Fruit fly (Drosophila melanogaster) whole organism, embryonic: ENCODE measurements around the gene PIP82.

ENCODE experiments used
- B-H1 ChIP-seq: fragments of 200-800 bp; sonication (Bioruptor generic); IDR thresholded peaks from 3 replicates; pipeline ENCODE4 v1.3.6; 2022; ENCODE audit warnings: missing biosample characterization, missing genetic modification characterization
- Bdp1 ChIP-seq: fragments of 200-800 bp; sonication (Bioruptor generic); optimal IDR thresholded peaks from 3 replicates; lab custom pipeline; 2016; ENCODE audit warnings: missing biosample characterization, missing genetic modification characterization
- CG12942 ChIP-seq: fragments of 200-800 bp; sonication (Bioruptor generic); optimal IDR thresholded peaks from 3 replicates; lab custom pipeline; 2016; ENCODE audit warnings: missing biosample characterization, missing genetic modification characterization
- CG16863 ChIP-seq: fragments of 200-800 bp; sonication (Bioruptor generic); optimal IDR thresholded peaks from 3 replicates; lab custom pipeline; 2016; ENCODE audit warnings: missing biosample characterization, missing genetic modification characterization
- CG17328 ChIP-seq: fragments of 200-800 bp; sonication (Bioruptor generic); IDR thresholded peaks from 2 replicates; pipeline ENCODE4 v1.3.6; 2022; ENCODE audit warnings: missing biosample characterization, missing genetic modification characterization
- CG17361 ChIP-seq: fragments of 200-800 bp; sonication (Bioruptor generic); IDR thresholded peaks from 3 replicates; pipeline ENCODE4 v1.3.6; 2022; ENCODE audit warnings: missing biosample characterization, missing genetic modification characterization
- CG18476 ChIP-seq: fragments of 200-800 bp; sonication (Bioruptor generic); optimal IDR thresholded peaks from 2 replicates; lab custom pipeline; 2016; ENCODE audit warnings: missing biosample characterization, mild to moderate bottlenecking, missing genetic modification characterization
- CG2116 ChIP-seq: fragments of 200-800 bp; sonication (Bioruptor generic); optimal IDR thresholded peaks from 3 replicates; lab custom pipeline; 2018; ENCODE audit warnings: missing biosample characterization, mild to moderate bottlenecking, missing genetic modification characterization
- CG2120 ChIP-seq: fragments of 200-800 bp; sonication (Bioruptor generic); optimal IDR thresholded peaks from 3 replicates; lab custom pipeline; 2016; ENCODE audit warnings: missing biosample characterization, missing genetic modification characterization
- CG30020 ChIP-seq: fragments of 200-800 bp; optimal IDR thresholded peaks from 2 replicates; lab custom pipeline; 2019; ENCODE audit warnings: missing biosample characterization, mild to moderate bottlenecking, missing genetic modification characterization, moderate library complexity
- CG32767 ChIP-seq: fragments of 200-800 bp; sonication (Bioruptor generic); IDR thresholded peaks from 2 replicates; pipeline ENCODE4 v1.3.6; 2022; ENCODE audit warnings: missing biosample characterization, missing genetic modification characterization
- CG42726 ChIP-seq: fragments of 200-800 bp; sonication (Bioruptor generic); IDR thresholded peaks from 2 replicates; pipeline ENCODE4 v1.3.6; 2022; ENCODE audit warnings: missing biosample characterization, missing genetic modification characterization; ENCODE audit not compliant: partially characterized antibody
- CG4404 ChIP-seq: fragments of 200-800 bp; sonication (Bioruptor generic); IDR thresholded peaks from 2 replicates; pipeline ENCODE4 v1.3.6; 2022; ENCODE audit warnings: missing biosample characterization, missing genetic modification characterization
- CG4854 ChIP-seq: fragments of 200-800 bp; sonication (Bioruptor generic); optimal IDR thresholded peaks from 2 replicates; lab custom pipeline; 2016; ENCODE audit warnings: missing biosample characterization, missing genetic modification characterization, inconsistent platforms
- CG5953 ChIP-seq: fragments of 200-800 bp; sonication (Bioruptor generic); IDR thresholded peaks from 2 replicates; pipeline ENCODE4 v1.3.6; 2022; ENCODE audit warnings: missing biosample characterization, missing genetic modification characterization
- CG6175 ChIP-seq: fragments of 200-800 bp; sonication (Bioruptor generic); IDR thresholded peaks from 3 replicates; pipeline ENCODE4 v1.3.6; 2022; ENCODE audit warnings: missing biosample characterization, missing genetic modification characterization
- CG6654 ChIP-seq: fragments of 200-800 bp; sonication (Bioruptor generic); optimal IDR thresholded peaks from 2 replicates; lab custom pipeline; 2017; ENCODE audit warnings: missing biosample characterization, mild to moderate bottlenecking, missing genetic modification characterization
- CG7271 ChIP-seq: fragments of 200-800 bp; sonication (Bioruptor generic); optimal IDR thresholded peaks from 2 replicates; lab custom pipeline; 2018; ENCODE audit warnings: missing biosample characterization, mild to moderate bottlenecking, missing genetic modification characterization, moderate library complexity
- CG7357 ChIP-seq: fragments of 200-800 bp; sonication (Bioruptor generic); IDR thresholded peaks from 3 replicates; pipeline ENCODE4 v1.3.6; 2022; ENCODE audit warnings: missing biosample characterization, missing genetic modification characterization
- CG7839 ChIP-seq: fragments of 200-800 bp; sonication (Bioruptor generic); optimal IDR thresholded peaks from 3 replicates; lab custom pipeline; 2018; ENCODE audit warnings: missing biosample characterization, mild to moderate bottlenecking, missing genetic modification characterization, moderate library complexity
- CG8924 ChIP-seq: fragments of 200-800 bp; optimal IDR thresholded peaks from 3 replicates; lab custom pipeline; 2019; ENCODE audit warnings: missing biosample characterization, mild to moderate bottlenecking, missing genetic modification characterization, moderate library complexity
- CG8944 ChIP-seq: fragments of 200-800 bp; sonication (Bioruptor generic); optimal IDR thresholded peaks from 3 replicates; lab custom pipeline; 2016; ENCODE audit warnings: missing biosample characterization, missing genetic modification characterization
- CHES-1-like ChIP-seq: fragments of 200-800 bp; sonication (Bioruptor generic); optimal IDR thresholded peaks from 2 replicates; lab custom pipeline; 2016; ENCODE audit warnings: missing biosample characterization, missing genetic modification characterization
- Dbx ChIP-seq: fragments of 200-800 bp; sonication (Bioruptor generic); IDR thresholded peaks from 3 replicates; pipeline ENCODE4 v1.3.6; 2022; ENCODE audit warnings: missing biosample characterization, missing genetic modification characterization
- HHEX ChIP-seq: fragments of 200-800 bp; sonication (Bioruptor generic); optimal IDR thresholded peaks from 3 replicates; lab custom pipeline; 2017; ENCODE audit warnings: missing biosample characterization, mild to moderate bottlenecking, missing genetic modification characterization, missing genetic modification reagents
- Hmr ChIP-seq: fragments of 200-800 bp; sonication (Bioruptor generic); optimal IDR thresholded peaks from 3 replicates; lab custom pipeline; 2017; ENCODE audit warnings: mild to moderate bottlenecking, missing biosample characterization, missing genetic modification reagents, missing genetic modification characterization
- Hr78 ChIP-seq, 2 experiments: fragments of 200-800 bp in 1 of 2; fragments of >200 bp in 1 of 2; sonication (Bioruptor generic) in 1 of 2; optimal IDR thresholded peaks; 2 replicates each; lab custom pipeline; 2017 to 2019; ENCODE audit warnings: missing biosample characterization in 2 of 2, missing genetic modification characterization in 2 of 2, mild to moderate bottlenecking in 1 of 2, moderate library complexity in 1 of 2
- Lpt ChIP-seq: fragments of >200 bp; optimal IDR thresholded peaks from 2 replicates; lab custom pipeline; 2018; ENCODE audit warnings: missing biosample characterization, missing genetic modification characterization
- MESR4 ChIP-seq: fragments of 200-800 bp; sonication (Bioruptor generic); optimal IDR thresholded peaks from 2 replicates; lab custom pipeline; 2018; ENCODE audit warnings: missing biosample characterization, mild to moderate bottlenecking, missing genetic modification characterization, moderate library complexity
- Six4 ChIP-seq: fragments of 200-800 bp; sonication (Bioruptor generic); optimal IDR thresholded peaks from 2 replicates; lab custom pipeline; 2016; ENCODE audit warnings: missing biosample characterization, missing genetic modification characterization
- Sry-β ChIP-seq: fragments of 200-800 bp; sonication (Bioruptor generic); optimal IDR thresholded peaks from 2 replicates; lab custom pipeline; 2018; ENCODE audit warnings: missing biosample characterization, mild to moderate bottlenecking, missing genetic modification characterization, moderate library complexity
- chif ChIP-seq, 2 experiments: fragments of 200-800 bp; sonication (Bioruptor generic); optimal IDR thresholded peaks; 3 replicates each; lab custom pipeline; 2016; ENCODE audit warnings: missing biosample characterization in 2 of 2, missing genetic modification characterization in 2 of 2
- crc ChIP-seq: fragments of 200-800 bp; sonication (Bioruptor generic); optimal IDR thresholded peaks from 2 replicates; lab custom pipeline; 2016; ENCODE audit warnings: missing biosample characterization, missing genetic modification characterization
- croc ChIP-seq: fragments of 200-800 bp; sonication (Bioruptor generic); conservative IDR thresholded peaks from 3 replicates; pipeline ENCODE4 v1.3.6; 2022; ENCODE audit warnings: missing biosample characterization, missing genetic modification characterization
- da ChIP-seq: fragments of 200-800 bp; sonication (Bioruptor generic); optimal IDR thresholded peaks from 2 replicates; lab custom pipeline; 2016; ENCODE audit warnings: missing biosample characterization, missing genetic modification characterization
- danr ChIP-seq: fragments of 200-800 bp; sonication (Bioruptor generic); IDR thresholded peaks from 2 replicates; pipeline ENCODE4 v1.3.6; 2022; ENCODE audit warnings: missing biosample characterization, missing genetic modification characterization
- dimm ChIP-seq: fragments of 200-800 bp; sonication (Bioruptor generic); IDR thresholded peaks from 2 replicates; pipeline ENCODE4 v1.3.6; 2022; ENCODE audit warnings: missing biosample characterization, missing genetic modification characterization
- dmrt11E ChIP-seq: fragments of 200-800 bp; sonication (Bioruptor generic); optimal IDR thresholded peaks from 3 replicates; lab custom pipeline; 2018; ENCODE audit warnings: missing biosample characterization, mild to moderate bottlenecking, missing genetic modification characterization, moderate library complexity
- en ChIP-seq: fragments of 200-800 bp; sonication (Bioruptor generic); optimal IDR thresholded peaks from 2 replicates; lab custom pipeline; 2016; ENCODE audit warnings: missing biosample characterization, missing genetic modification characterization
- gsb ChIP-seq: fragments of 200-800 bp; sonication (Bioruptor generic); IDR thresholded peaks from 2 replicates; pipeline ENCODE4 v1.3.6; 2022; ENCODE audit warnings: missing biosample characterization, missing genetic modification characterization
- hth ChIP-seq: fragments of >200 bp; optimal IDR thresholded peaks from 2 replicates; lab custom pipeline; 2017; ENCODE audit warnings: inconsistent platforms
- insv ChIP-seq, 2 experiments: fragments of 200-800 bp; sonication (Bioruptor generic); optimal IDR thresholded peaks; 3 replicates each; lab custom pipeline; 2016 to 2018; ENCODE audit warnings: missing biosample characterization in 2 of 2, missing genetic modification characterization in 2 of 2
- ken ChIP-seq: fragments of 200-800 bp; sonication (Bioruptor generic); IDR thresholded peaks from 3 replicates; pipeline ENCODE4 v1.3.6; 2022; ENCODE audit warnings: missing biosample characterization, missing genetic modification characterization
- kni ChIP-seq: fragments of 200-800 bp; sonication (Bioruptor generic); optimal IDR thresholded peaks from 3 replicates; lab custom pipeline; 2017; ENCODE audit warnings: mild to moderate bottlenecking, missing biosample characterization, missing genetic modification reagents, missing genetic modification characterization
- lmd ChIP-seq: fragments of 200-800 bp; sonication (Bioruptor generic); IDR thresholded peaks from 2 replicates; pipeline ENCODE4 v1.3.6; 2022; ENCODE audit warnings: missing biosample characterization, missing genetic modification characterization
- mirr ChIP-seq: fragments of 200-800 bp; sonication (Bioruptor generic); optimal IDR thresholded peaks from 3 replicates; lab custom pipeline; 2018; ENCODE audit warnings: missing biosample characterization, mild to moderate bottlenecking, missing genetic modification characterization
- nmo ChIP-seq: fragments of 200-800 bp; sonication (Bioruptor generic); optimal IDR thresholded peaks from 2 replicates; lab custom pipeline; 2018; ENCODE audit warnings: missing biosample characterization, mild to moderate bottlenecking, missing genetic modification characterization, moderate library complexity
- odd ChIP-seq: fragments of 200-800 bp; sonication (Bioruptor generic); optimal IDR thresholded peaks from 2 replicates; lab custom pipeline; 2017; ENCODE audit warnings: missing biosample characterization, mild to moderate bottlenecking, missing genetic modification characterization
- sd ChIP-seq: fragments of 200-800 bp; sonication (Bioruptor generic); optimal IDR thresholded peaks from 3 replicates; lab custom pipeline; 2018; ENCODE audit warnings: missing biosample characterization, mild to moderate bottlenecking, missing genetic modification characterization, moderate library complexity
- shn ChIP-seq: fragments of 200-800 bp; sonication (Bioruptor generic); optimal IDR thresholded peaks from 3 replicates; lab custom pipeline; 2016; ENCODE audit warnings: missing biosample characterization, missing genetic modification characterization
- trh ChIP-seq: fragments of 200-800 bp; sonication (Bioruptor generic); optimal IDR thresholded peaks from 2 replicates; lab custom pipeline; 2016; ENCODE audit warnings: missing biosample characterization, missing genetic modification characterization

The PIP82 gene

DNA sequence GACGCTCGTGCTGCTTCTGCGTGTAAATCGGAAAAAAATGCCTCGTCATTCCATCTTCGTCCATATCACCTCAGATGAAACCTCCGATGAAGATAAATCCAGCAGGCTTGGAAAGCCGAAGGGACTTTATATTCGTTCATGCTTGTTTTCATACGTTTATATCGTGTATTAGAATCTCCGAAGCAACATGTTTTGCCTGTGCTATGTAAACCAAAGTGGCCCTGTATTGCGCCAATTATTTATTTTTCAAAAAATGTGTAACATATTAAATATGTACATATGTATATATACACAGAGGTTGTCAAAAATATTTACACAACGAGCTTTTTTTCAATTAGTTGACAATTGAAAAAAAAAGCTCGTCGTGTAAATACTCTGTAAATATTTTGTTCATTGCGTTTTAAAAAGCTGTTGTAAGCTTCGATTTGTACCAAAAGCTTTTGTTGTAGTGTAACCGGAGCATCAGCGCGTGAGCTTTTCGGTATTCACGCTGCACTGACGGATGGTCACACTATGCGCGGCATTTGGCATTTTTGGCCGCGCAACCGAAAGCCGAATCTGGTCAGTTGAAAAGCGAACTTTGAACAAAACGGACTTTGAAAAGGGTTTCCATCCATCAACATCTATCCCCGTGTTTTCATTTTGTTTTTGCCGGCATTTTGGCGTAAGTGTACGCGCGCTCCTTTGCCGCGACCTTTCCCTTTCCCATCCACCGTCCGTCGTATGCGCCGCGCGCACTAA is 44.4 kb upstream of the PIP82 start, which contains the start of gene CG12065 (continued):
- TF ChIP-seq HHEX (GFP tag; lab: Kevin White, UChicago) = peak; percentile 39
- no peak for TF ChIP-seq Bdp1 (GFP tag; lab: Kevin White, UChicago)
- no peak for TF ChIP-seq CG5953 (GFP tag; lab: Robert Waterston, UW)
- TF ChIP-seq CG6175 = no peak
- peak; percentile 19 for TF ChIP-seq dmrt11E (tag; lab: Kevin White, UChicago)
- peak; percentile 37; the same call in 1 of the 3 replicates for TF ChIP-seq CG17361 (GFP tag; lab: Robert Waterston, UW)
- no peak for TF ChIP-seq en
- TF ChIP-seq nmo = peak; percentile 26
- no peak for TF ChIP-seq shn (GFP tag; lab: Kevin White, UChicago)
- no peak for TF ChIP-seq CG12942 (GFP tag; lab: Kevin White, UChicago)
- peak; percentile 74 for TF ChIP-seq sd (tag; lab: Kevin White, UChicago)
- no peak for TF ChIP-seq lmd (GFP tag; lab: Robert Waterston, UW)
- TF ChIP-seq danr = no peak
- no peak for TF ChIP-seq CG18476 (GFP tag; lab: Kevin White, UChicago)
- no peak for TF ChIP-seq croc (GFP tag; lab: Robert Waterston, UW)
- TF ChIP-seq dimm (GFP tag; lab: Robert Waterston, UW) = no peak
- TF ChIP-seq CHES-1-like (GFP tag; lab: Kevin White, UChicago) = no peak
- peak; percentile 64 for TF ChIP-seq Hmr
- no peak for TF ChIP-seq Hr78 (GFP tag; optimal IDR thresholded peaks at IDR 0.05; lab: Kevin White, UChicago)
- no peak for TF ChIP-seq CG17328
- TF ChIP-seq CG30020 (tag; lab: Kevin White, UChicago) = no peak
- TF ChIP-seq Lpt (GFP tag; lab: Kevin White, UChicago) = no peak
- TF ChIP-seq CG16863 (GFP tag; lab: Kevin White, UChicago) = no peak
- peak; percentile 10; the same call in 1 of the 3 replicates for TF ChIP-seq Dbx (GFP tag; lab: Robert Waterston, UW)
- no peak for TF ChIP-seq trh
- 0 out of 2 replicates have a peak, but pooled peaks have one; percentile 20 for TF ChIP-seq CG42726 (GFP tag; lab: Robert Waterston, UW)
- TF ChIP-seq CG2116 (GFP tag; lab: Kevin White, UChicago) = peak; percentile 17
- TF ChIP-seq da (GFP tag; lab: Kevin White, UChicago) = no peak
- TF ChIP-seq kni (GFP tag; lab: Kevin White, UChicago) = peak; percentile 80
- TF ChIP-seq CG8944 (GFP tag; lab: Kevin White, UChicago) = no peak
- no peak for TF ChIP-seq CG7357 (GFP tag; lab: Robert Waterston, UW)
- no peak for TF ChIP-seq CG8924
- TF ChIP-seq chif (GFP tag; optimal IDR thresholded peaks at IDR 0.05; lab: Kevin White, UChicago) = no peak
- peak; percentile 60 for TF ChIP-seq CG7271 (tag; lab: Kevin White, UChicago)
- TF ChIP-seq mirr (GFP tag; lab: Kevin White, UChicago) = peak; percentile 4
- peak in 1 of 2 experiments; percentile 26 for TF ChIP-seq insv (GFP tag; optimal IDR thresholded peaks at IDR 0.05; lab: Kevin White, UChicago)
- TF ChIP-seq CG7839 = peak; percentile 31
- TF ChIP-seq hth = no peak
- no peak for TF ChIP-seq odd
- TF ChIP-seq CG32767 (GFP tag; lab: Robert Waterston, UW) = 0 out of 2 replicates have a peak, but pooled peaks have one; percentile 11
- no peak for TF ChIP-seq crc
- no peak for TF ChIP-seq CG2120 (GFP tag; lab: Kevin White, UChicago)
- no peak for TF ChIP-seq gsb (GFP tag; lab: Robert Waterston, UW)
- no peak for TF ChIP-seq Six4
- no peak for TF ChIP-seq ken (GFP tag; lab: Robert Waterston, UW)
- peak; percentile 20 for TF ChIP-seq MESR4 (GFP tag; lab: Kevin White, UChicago)
- no peak for TF ChIP-seq CG6654
- TF ChIP-seq Sry-β (GFP tag; lab: Kevin White, UChicago) = no peak
- TF ChIP-seq CG4854 (GFP tag; lab: Kevin White, UChicago) = no peak
- no peak for TF ChIP-seq CG4404 (GFP tag; lab: Robert Waterston, UW)
- TF ChIP-seq B-H1 (GFP tag; lab: Robert Waterston, UW) = no peak
